Worm (Caenorhabditis elegans) whole organism, L4 larva: ENCODE measurements around the gene ifb-2.

Experiments used
- D1046.2 ChIP-seq: fragments of 200-800 bp; sonication (Bioruptor generic); IDR thresholded peaks from 2 replicates; pipeline ENCODE4 v1.3.6; 2022; ENCODE audit warnings: missing genetic modification characterization, missing compliant biosample characterization
- F26F4.8 ChIP-seq: fragments of 200-800 bp; sonication (Bioruptor generic); conservative IDR thresholded peaks from 2 replicates; pipeline ENCODE4 v1.3.6; 2022; ENCODE audit warnings: missing genetic modification characterization, missing compliant biosample characterization
- F49E8.2 ChIP-seq: sonication (generic microtip); optimal IDR thresholded peaks from 2 replicates; lab custom pipeline; 2016; ENCODE audit warnings: missing compliant biosample characterization, mild to moderate bottlenecking, missing genetic modification characterization, borderline replicate concordance
- T26A8.4 ChIP-seq: fragments of 200-800 bp; sonication (Bioruptor generic); IDR thresholded peaks from 2 replicates; pipeline ENCODE4 v1.3.6; 2022; ENCODE audit warnings: missing genetic modification characterization, missing compliant biosample characterization
- Y5F2A.4 ChIP-seq: fragments of 200-800 bp; sonication (Bioruptor generic); optimal IDR thresholded peaks from 2 replicates; lab custom pipeline; 2018; ENCODE audit warnings: mild to moderate bottlenecking, missing genetic modification characterization, missing compliant biosample characterization
- ZK337.2 ChIP-seq: fragments of 200-800 bp; sonication (Bioruptor generic); IDR thresholded peaks from 2 replicates; pipeline ENCODE4 v1.3.6; 2022; ENCODE audit warnings: missing genetic modification reagents, missing genetic modification characterization, missing compliant biosample characterization
- ZK546.5 ChIP-seq, 2 experiments: sonication (generic microtip); optimal IDR thresholded peaks; 2 replicates each; lab custom pipeline; 2017; ENCODE audit warnings: missing biosample characterization in 2 of 2, missing genetic modification characterization in 2 of 2
- aha-1 ChIP-seq: fragments of 150-350 bp; peaks from one replicate; lab custom pipeline; 2014; ENCODE audit warnings: missing biosample characterization, missing genetic modification characterization
- aly-2 ChIP-seq: sonication (generic microtip); optimal IDR thresholded peaks from 2 replicates; lab custom pipeline; 2018; ENCODE audit warnings: missing biosample characterization, missing genetic modification characterization
- attf-4 ChIP-seq: sonication (generic microtip); optimal IDR thresholded peaks from 3 replicates; lab custom pipeline; 2017; ENCODE audit warnings: missing biosample characterization, missing genetic modification characterization
- ceh-82 ChIP-seq: sonication (generic microtip); optimal IDR thresholded peaks from 2 replicates; lab custom pipeline; 2017; ENCODE audit warnings: missing biosample characterization, missing genetic modification characterization
- ces-1 ChIP-seq: fragments of 150-350 bp; sonication (generic microtip); optimal IDR thresholded peaks from 4 replicates; lab custom pipeline; 2014; ENCODE audit warnings: missing biosample characterization, missing genetic modification reagents, missing genetic modification characterization
- cey-2 ChIP-seq: sonication (generic microtip); optimal IDR thresholded peaks from 3 replicates; lab custom pipeline; 2017; ENCODE audit warnings: missing genetic modification characterization, mild to moderate bottlenecking, missing compliant biosample characterization, antibody characterized with exemption, borderline replicate concordance; ENCODE audit not compliant: insufficient read depth
- ctbp-1 ChIP-seq: fragments of 200-800 bp; sonication (Bioruptor generic); IDR thresholded peaks from 2 replicates; pipeline ENCODE4 v1.3.6; 2022; ENCODE audit warnings: missing genetic modification reagents, missing genetic modification characterization, missing compliant biosample characterization
- daf-19 ChIP-seq: fragments of 200-800 bp; sonication (Bioruptor generic); conservative IDR thresholded peaks from 2 replicates; pipeline ENCODE4 v1.3.6; 2022; ENCODE audit warnings: missing genetic modification characterization, missing compliant biosample characterization
- dmd-6 ChIP-seq: fragments of 200-800 bp; sonication (Bioruptor generic); IDR thresholded peaks from 2 replicates; pipeline ENCODE4 v1.3.6; 2022; ENCODE audit warnings: missing genetic modification reagents, missing genetic modification characterization, missing compliant biosample characterization
- duxl-1 ChIP-seq: sonication (generic microtip); optimal IDR thresholded peaks from 2 replicates; lab custom pipeline; 2016; ENCODE audit warnings: mild to moderate bottlenecking, missing genetic modification characterization, moderate library complexity, missing compliant biosample characterization; ENCODE audit not compliant: poor library complexity
- dve-1 ChIP-seq: sonication (generic microtip); optimal IDR thresholded peaks from 2 replicates; lab custom pipeline; 2017; ENCODE audit warnings: antibody characterized with exemption, mild to moderate bottlenecking, missing genetic modification characterization, missing compliant biosample characterization; ENCODE audit not compliant: insufficient read depth
- egl-27 ChIP-seq: sonication (generic microtip); optimal IDR thresholded peaks from 3 replicates; lab custom pipeline; 2017; ENCODE audit warnings: missing biosample characterization, missing genetic modification reagents, missing genetic modification characterization
- egl-43 ChIP-seq: fragments of 200-800 bp; sonication (Bioruptor generic); IDR thresholded peaks from 2 replicates; pipeline ENCODE4 v1.3.6; 2022; ENCODE audit warnings: missing genetic modification reagents, missing genetic modification characterization, missing compliant biosample characterization
- fos-1 ChIP-seq: fragments of 150-350 bp; optimal IDR thresholded peaks from 2 replicates; lab custom pipeline; 2014; ENCODE audit warnings: missing biosample characterization, missing genetic modification characterization
- lim-7 ChIP-seq: fragments of 200-800 bp; sonication (Bioruptor generic); IDR thresholded peaks from 2 replicates; pipeline ENCODE4 v1.3.6; 2022; ENCODE audit warnings: missing genetic modification characterization, missing compliant biosample characterization
- lin-13 ChIP-seq: fragments of 150-350 bp; optimal IDR thresholded peaks from 2 replicates; lab custom pipeline; 2014; ENCODE audit warnings: missing biosample characterization, missing genetic modification reagents, missing genetic modification characterization
- lin-38 ChIP-seq: fragments of 200-800 bp; sonication (Bioruptor generic); IDR thresholded peaks from 2 replicates; pipeline ENCODE4 v1.3.6; 2022; ENCODE audit warnings: missing genetic modification reagents, missing genetic modification characterization, missing compliant biosample characterization
- lin-39 ChIP-seq: fragments of 150-350 bp; optimal IDR thresholded peaks from 2 replicates; lab custom pipeline; 2014; ENCODE audit warnings: missing biosample characterization, missing genetic modification reagents, missing genetic modification characterization
- madf-5 ChIP-seq, 2 experiments: fragments of 200-800 bp; sonication (Bioruptor generic); IDR thresholded peaks; 2 replicates each; pipeline ENCODE4 v1.3.6; 2022; ENCODE audit warnings: missing compliant biosample characterization in 2 of 2, missing genetic modification characterization in 2 of 2
- madf-9 ChIP-seq: fragments of 200-800 bp; sonication (Bioruptor generic); conservative IDR thresholded peaks from 2 replicates; pipeline ENCODE4 v1.3.6; 2022; ENCODE audit warnings: missing genetic modification reagents, missing genetic modification characterization, missing compliant biosample characterization
- mdl-1 ChIP-seq, 2 experiments: fragments of 150-350 bp in 1 of 2; sonication (generic microtip) in 1 of 2; optimal IDR thresholded peaks; 2 replicates each; lab custom pipeline; 2014 to 2017; ENCODE audit warnings: missing biosample characterization in 2 of 2, missing genetic modification characterization in 2 of 2
- mep-1 ChIP-seq: fragments of 150-350 bp; sonication (generic microtip); optimal IDR thresholded peaks from 3 replicates; lab custom pipeline; 2014; ENCODE audit warnings: missing biosample characterization, missing genetic modification characterization
- nhr-10 ChIP-seq: fragments of 150-350 bp; optimal IDR thresholded peaks from 2 replicates; lab custom pipeline; 2014; ENCODE audit warnings: missing biosample characterization, missing genetic modification characterization
- nhr-102 ChIP-seq: sonication (generic microtip); optimal IDR thresholded peaks from 2 replicates; lab custom pipeline; 2016; ENCODE audit warnings: mild to moderate bottlenecking, missing genetic modification characterization, moderate library complexity, missing compliant biosample characterization
- nhr-111 ChIP-seq: fragments of 200-800 bp; sonication (Bioruptor generic); optimal IDR thresholded peaks from 2 replicates; lab custom pipeline; 2018; ENCODE audit warnings: mild to moderate bottlenecking, missing genetic modification characterization, missing compliant biosample characterization
- nhr-25 ChIP-seq: sonication (generic microtip); optimal IDR thresholded peaks from 2 replicates; lab custom pipeline; 2017; ENCODE audit warnings: missing genetic modification characterization, mild to moderate bottlenecking, missing compliant biosample characterization, antibody characterized with exemption, moderate library complexity, borderline replicate concordance; ENCODE audit not compliant: insufficient read depth
- nhr-42 ChIP-seq: fragments of 200-800 bp; sonication (Bioruptor generic); IDR thresholded peaks from 2 replicates; pipeline ENCODE4 v1.3.6; 2022; ENCODE audit warnings: missing genetic modification characterization, missing compliant biosample characterization
- nhr-48 ChIP-seq: sonication (generic microtip); optimal IDR thresholded peaks from 2 replicates; lab custom pipeline; 2016; ENCODE audit warnings: mild to moderate bottlenecking, missing genetic modification characterization, missing compliant biosample characterization
- pha-4 ChIP-seq, 2 experiments: fragments of 150-350 bp in 1 of 2; fragments of 200-800 bp in 1 of 2; sonication (Bioruptor generic) in 1 of 2; IDR thresholded peaks in 1 of 2; optimal IDR thresholded peaks in 1 of 2; 2 replicates each; pipeline versions ENCODE4 v1.3.6 to Lab custom; 2014 to 2022; ENCODE audit warnings: missing genetic modification characterization in 2 of 2, missing genetic modification reagents in 2 of 2, missing biosample characterization in 1 of 2, missing compliant biosample characterization in 1 of 2
- pqm-1 ChIP-seq: sonication (generic microtip); optimal IDR thresholded peaks from 2 replicates; lab custom pipeline; 2017; ENCODE audit warnings: missing biosample characterization, missing genetic modification characterization
- rbr-2 ChIP-seq: sonication (generic microtip); optimal IDR thresholded peaks from 2 replicates; lab custom pipeline; 2016; ENCODE audit warnings: missing genotype, missing genetic modification characterization, missing compliant biosample characterization
- saeg-2 ChIP-seq: fragments of 200-800 bp; sonication (Bioruptor generic); IDR thresholded peaks from 2 replicates; pipeline ENCODE4 v1.3.6; 2022; ENCODE audit warnings: missing genetic modification reagents, missing genetic modification characterization, missing compliant biosample characterization
- set-16 ChIP-seq: fragments of 200-800 bp; sonication (Bioruptor generic); IDR thresholded peaks from 2 replicates; pipeline ENCODE4 v1.3.6; 2022; ENCODE audit warnings: missing genetic modification reagents, missing genetic modification characterization, missing compliant biosample characterization
- snpc-4 ChIP-seq: fragments of 150-350 bp; optimal IDR thresholded peaks from 2 replicates; lab custom pipeline; 2014; ENCODE audit warnings: missing biosample characterization, missing genetic modification characterization
- spr-3 ChIP-seq: fragments of 200-800 bp; sonication (Bioruptor generic); optimal IDR thresholded peaks from 2 replicates; lab custom pipeline; 2018; ENCODE audit warnings: mild to moderate bottlenecking, missing genetic modification characterization, missing compliant biosample characterization
- tra-1 ChIP-seq: fragments of 200-800 bp; sonication (Bioruptor generic); IDR thresholded peaks from 2 replicates; pipeline ENCODE4 v1.3.6; 2022; ENCODE audit warnings: missing genetic modification reagents, missing genetic modification characterization, missing compliant biosample characterization
- unc-39 ChIP-seq: sonication (generic microtip); optimal IDR thresholded peaks from 2 replicates; lab custom pipeline; 2017; ENCODE audit warnings: missing biosample characterization, missing genetic modification characterization
- unc-62 ChIP-seq, 3 experiments: fragments of 150-350 bp in 1 of 3; sonication (generic microtip); optimal IDR thresholded peaks in 2 of 3; peaks in 1 of 3; 1 replicate in 1 of 3; 2 replicates in 2 of 3; lab custom pipeline; 2014 to 2017; ENCODE audit warnings: missing biosample characterization in 3 of 3, missing genetic modification characterization in 3 of 3, missing genetic modification reagents in 3 of 3, missing genotype in 1 of 3
- vab-7 ChIP-seq: fragments of 200-800 bp; sonication (Bioruptor generic); IDR thresholded peaks from 2 replicates; pipeline ENCODE4 v1.3.6; 2022; ENCODE audit warnings: missing genetic modification reagents, missing genetic modification characterization, missing compliant biosample characterization
- zag-1 ChIP-seq: fragments of 150-350 bp; optimal IDR thresholded peaks from 2 replicates; lab custom pipeline; 2014; ENCODE audit warnings: missing biosample characterization, missing genetic modification characterization
- zfp-2 ChIP-seq: sonication (generic microtip); optimal IDR thresholded peaks from 2 replicates; lab custom pipeline; 2016; ENCODE audit warnings: mild to moderate bottlenecking, missing genetic modification characterization, missing compliant biosample characterization
- zfp-3 ChIP-seq: fragments of 200-800 bp; sonication (Bioruptor generic); conservative IDR thresholded peaks from 2 replicates; pipeline ENCODE4 v1.3.6; 2022; ENCODE audit warnings: missing genetic modification reagents, missing genetic modification characterization, missing compliant biosample characterization
- ztf-11 ChIP-seq: fragments of 150-350 bp; optimal IDR thresholded peaks from 2 replicates; lab custom pipeline; 2014; ENCODE audit warnings: missing biosample characterization, missing genetic modification characterization
- ztf-7 ChIP-seq: fragments of 150-350 bp; optimal IDR thresholded peaks from 2 replicates; lab custom pipeline; 2014; ENCODE audit warnings: missing biosample characterization, missing genetic modification characterization

Gene ifb-2

DNA sequence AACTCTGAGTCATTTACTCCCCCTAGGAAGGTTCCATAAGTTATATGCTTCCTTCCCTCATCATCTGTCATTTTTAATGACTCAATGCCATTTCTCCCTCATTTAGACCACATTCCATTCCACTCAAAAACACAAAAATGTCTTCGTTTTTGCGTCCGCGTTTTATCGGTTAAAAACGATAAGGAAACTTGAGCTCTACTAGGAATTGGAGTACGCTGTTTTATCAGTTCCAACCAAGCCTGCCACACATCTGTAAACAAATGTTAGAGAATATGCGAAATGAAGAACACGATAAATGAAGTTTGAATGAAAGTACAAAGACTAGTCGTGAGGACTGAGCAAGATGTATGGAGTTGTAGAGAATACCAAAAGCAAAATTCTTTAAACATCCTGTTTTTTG is 1.6 kb upstream of the ifb-2 start:
- TF ChIP-seq pha-4 (GFP tag; IDR thresholded peaks at IDR 0.05; lab: Robert Waterston, UW), result peak; percentile 25; the same call in 1 of the 2 replicates
- TF ChIP-seq pha-4 (tag; optimal IDR thresholded peaks at IDR 0.05; lab: Kevin White, UChicago), result no peak
- no peak for TF ChIP-seq F49E8.2 (tag; lab: Kevin White, UChicago)
- TF ChIP-seq zag-1, result no peak
- TF ChIP-seq ces-1, result no peak
- peak; percentile 89 for TF ChIP-seq dve-1 (tag; lab: Kevin White, UChicago)
- no peak for TF ChIP-seq snpc-4 (tag; lab: Kevin White, UChicago)
- peak; percentile 46 for TF ChIP-seq nhr-10
- TF ChIP-seq ztf-11 (tag; lab: Kevin White, UChicago), result no peak
- TF ChIP-seq vab-7 (GFP tag; lab: Robert Waterston, UW), result no peak
- no peak for TF ChIP-seq ceh-82 (tag; lab: Kevin White, UChicago)
- no peak for TF ChIP-seq egl-43 (GFP tag; lab: Robert Waterston, UW)
- TF ChIP-seq zfp-2, result no peak
- TF ChIP-seq fos-1 (tag; lab: Kevin White, UChicago), result no peak
- TF ChIP-seq aha-1 (tag; lab: Kevin White, UChicago), result no peak
- no peak for TF ChIP-seq set-16
- TF ChIP-seq nhr-25 (tag; lab: Kevin White, UChicago), result no peak
- TF ChIP-seq T26A8.4 (GFP tag; lab: Robert Waterston, UW), result no peak
- no peak for TF ChIP-seq nhr-42 (GFP tag; lab: Robert Waterston, UW)
- TF ChIP-seq lim-7 (GFP tag; lab: Robert Waterston, UW), result no peak
- TF ChIP-seq mdl-1 (tag; optimal IDR thresholded peaks at IDR 0.05; lab: Kevin White, UChicago), result no peak
- TF ChIP-seq unc-62 (GFP tag; optimal IDR thresholded peaks at IDR 0.05 in 1 of 2; lab: Kevin White, UChicago), result peak in 1 of 2 experiments; percentile 55
- no peak for TF ChIP-seq unc-62 (tag; optimal IDR thresholded peaks at IDR 0.05; lab: Kevin White, UChicago)
- TF ChIP-seq madf-5 (GFP tag; IDR thresholded peaks at IDR 0.05; lab: Robert Waterston, UW), result no peak
- no peak for TF ChIP-seq nhr-111 (GFP tag; lab: Kevin White, UChicago)
- TF ChIP-seq lin-39 (tag; lab: Kevin White, UChicago), result no peak
- TF ChIP-seq tra-1 (GFP tag; lab: Robert Waterston, UW), result peak; percentile 45; the same call in 1 of the 2 replicates
- TF ChIP-seq D1046.2 (GFP tag; lab: Robert Waterston, UW), result no peak
- no peak for TF ChIP-seq aly-2 (tag; lab: Kevin White, UChicago)
- no peak for TF ChIP-seq ZK546.5 (tag; optimal IDR thresholded peaks at IDR 0.05; lab: Kevin White, UChicago)
- no peak for TF ChIP-seq unc-39 (tag; lab: Kevin White, UChicago)
- TF ChIP-seq pqm-1 (tag; lab: Kevin White, UChicago), result peak; percentile 100
- TF ChIP-seq ztf-7 (tag; lab: Kevin White, UChicago), result no peak
- TF ChIP-seq daf-19 (GFP tag; lab: Robert Waterston, UW), result no peak
- TF ChIP-seq dmd-6, result peak; percentile 87
- TF ChIP-seq ZK337.2 (GFP tag; lab: Robert Waterston, UW), result no peak
- peak; percentile 40 for TF ChIP-seq mep-1 (tag; lab: Kevin White, UChicago)
- no peak for TF ChIP-seq zfp-3
- no peak for TF ChIP-seq ctbp-1 (GFP tag; lab: Robert Waterston, UW)
- TF ChIP-seq spr-3 (GFP tag; lab: Kevin White, UChicago), result no peak
- no peak for TF ChIP-seq lin-38 (GFP tag; lab: Robert Waterston, UW)
- TF ChIP-seq Y5F2A.4, result no peak
- TF ChIP-seq nhr-102, result no peak
- TF ChIP-seq saeg-2, result no peak
- TF ChIP-seq lin-13 (GFP tag; lab: Kevin White, UChicago), result no peak
- TF ChIP-seq rbr-2, result no peak
- TF ChIP-seq attf-4 (tag; lab: Kevin White, UChicago), result no peak
- TF ChIP-seq nhr-48 (tag; lab: Kevin White, UChicago), result peak; percentile 27
- TF ChIP-seq F26F4.8, result no peak
- no peak for TF ChIP-seq madf-9 (GFP tag; lab: Robert Waterston, UW)
- TF ChIP-seq duxl-1 (tag; lab: Kevin White, UChicago), result no peak
- no peak for TF ChIP-seq cey-2 (tag; lab: Kevin White, UChicago)
- no peak for TF ChIP-seq egl-27 (tag; lab: Kevin White, UChicago)
